Fruit fly (Drosophila melanogaster) whole organism, embryonic: ENCODE data around the gene mfr.

Experiments
- CG11398 ChIP-seq: fragments of 200-800 bp; sonication (Bioruptor generic); optimal IDR thresholded peaks from 2 replicates; lab custom pipeline; 2016; ENCODE audit warnings: missing biosample characterization, missing genetic modification characterization
- CG32532 ChIP-seq: fragments of 200-800 bp; sonication (Bioruptor generic); IDR thresholded peaks from 2 replicates; pipeline ENCODE4 v1.3.6; 2022; ENCODE audit warnings: missing biosample characterization, missing genetic modification characterization
- CG3838 ChIP-seq: fragments of 200-800 bp; sonication (Bioruptor generic); optimal IDR thresholded peaks from 3 replicates; lab custom pipeline; 2016; ENCODE audit warnings: missing biosample characterization, missing genetic modification characterization
- gce ChIP-seq: fragments of 200-800 bp; sonication (Bioruptor generic); IDR thresholded peaks from 3 replicates; pipeline ENCODE4 v1.3.6; 2022; ENCODE audit warnings: missing biosample characterization, missing genetic modification characterization
- psq ChIP-seq: fragments of 200-800 bp; sonication (Bioruptor generic); optimal IDR thresholded peaks from 2 replicates; lab custom pipeline; 2017; ENCODE audit warnings: missing biosample characterization, missing genetic modification characterization
- tna ChIP-seq: fragments of 200-800 bp; sonication (Bioruptor generic); IDR thresholded peaks from 2 replicates; pipeline ENCODE4 v1.3.6; 2022; ENCODE audit warnings: missing biosample characterization, missing genetic modification characterization; ENCODE audit not compliant: partially characterized antibody

dm6 chr3L:8856875-8857274 lies 55.6 kb downstream of the mfr start:
- TF ChIP-seq CG11398 (no peak), tna (no peak), CG32532 (GFP tag; lab: Robert Waterston, UW) (no peak), gce (GFP tag; lab: Robert Waterston, UW) (no peak), CG3838 (GFP tag; lab: Kevin White, UChicago) (no peak), psq (no peak)
